Worm (Caenorhabditis elegans) whole organism, L4 larva: ENCODE data around the gene F49C12.11.
"Not testable (repeated sequence)": the region's sequence is repeated elsewhere in the genome, so short reads cannot be mapped to it uniquely, and the experiment has no call there.

Source experiments
- T20F7.1 ChIP-seq: fragments of 200-800 bp; sonication (Bioruptor generic); optimal IDR thresholded peaks from 2 replicates; lab custom pipeline; 2018; ENCODE audit warnings: mild to moderate bottlenecking, missing genetic modification characterization, missing compliant biosample characterization
- Y48G9A.11 ChIP-seq: fragments of 200-800 bp; sonication (Bioruptor generic); IDR thresholded peaks from 2 replicates; pipeline ENCODE4 v1.3.6; 2022; ENCODE audit warnings: missing genetic modification reagents, missing genetic modification characterization, missing compliant biosample characterization
- Y75B8A.6 ChIP-seq: fragments of 200-800 bp; sonication (Bioruptor generic); IDR thresholded peaks from 2 replicates; pipeline ENCODE4 v1.3.6; 2022; ENCODE audit warnings: missing genetic modification reagents, missing genetic modification characterization, missing compliant biosample characterization
- ZK337.2 ChIP-seq: fragments of 200-800 bp; sonication (Bioruptor generic); IDR thresholded peaks from 2 replicates; pipeline ENCODE4 v1.3.6; 2022; ENCODE audit warnings: missing genetic modification reagents, missing genetic modification characterization, missing compliant biosample characterization
- ZK546.5 ChIP-seq, 2 experiments: sonication (generic microtip); optimal IDR thresholded peaks; 2 replicates each; lab custom pipeline; 2017; ENCODE audit warnings: missing biosample characterization in 2 of 2, missing genetic modification characterization in 2 of 2
- aha-1 ChIP-seq: fragments of 150-350 bp; peaks from one replicate; lab custom pipeline; 2014; ENCODE audit warnings: missing biosample characterization, missing genetic modification characterization
- ama-1 ChIP-seq: fragments of 150-350 bp; optimal IDR thresholded peaks from 2 replicates; lab custom pipeline; 2014; ENCODE audit warnings: inconsistent platforms, mixed read lengths
- ctbp-1 ChIP-seq: fragments of 200-800 bp; sonication (Bioruptor generic); IDR thresholded peaks from 2 replicates; pipeline ENCODE4 v1.3.6; 2022; ENCODE audit warnings: missing genetic modification reagents, missing genetic modification characterization, missing compliant biosample characterization
- daf-16 ChIP-seq, 3 experiments: sonication (generic microtip); optimal IDR thresholded peaks; 2 replicates each; lab custom pipeline; 2016 to 2017; ENCODE audit warnings: missing genetic modification characterization in 3 of 3, missing genetic modification reagents in 3 of 3, mild to moderate bottlenecking in 2 of 3, missing compliant biosample characterization in 2 of 3, missing biosample characterization in 1 of 3, moderate library complexity in 1 of 3
- dmd-9 ChIP-seq: fragments of 200-800 bp; sonication (Bioruptor generic); IDR thresholded peaks from 2 replicates; pipeline ENCODE4 v1.3.6; 2022; ENCODE audit warnings: missing genetic modification reagents, missing genetic modification characterization, missing compliant biosample characterization
- dve-1 ChIP-seq: sonication (generic microtip); optimal IDR thresholded peaks from 2 replicates; lab custom pipeline; 2017; ENCODE audit warnings: antibody characterized with exemption, mild to moderate bottlenecking, missing genetic modification characterization, missing compliant biosample characterization; ENCODE audit not compliant: insufficient read depth
- egl-27 ChIP-seq: sonication (generic microtip); optimal IDR thresholded peaks from 3 replicates; lab custom pipeline; 2017; ENCODE audit warnings: missing biosample characterization, missing genetic modification reagents, missing genetic modification characterization
- fkh-10 ChIP-seq: fragments of 150-350 bp; optimal IDR thresholded peaks from 2 replicates; lab custom pipeline; 2014; ENCODE audit warnings: missing biosample characterization, missing genetic modification reagents, missing genetic modification characterization
- fos-1 ChIP-seq: fragments of 150-350 bp; optimal IDR thresholded peaks from 2 replicates; lab custom pipeline; 2014; ENCODE audit warnings: missing biosample characterization, missing genetic modification characterization
- gei-8 ChIP-seq: fragments of 200-800 bp; sonication (Bioruptor generic); optimal IDR thresholded peaks from 2 replicates; lab custom pipeline; 2018; ENCODE audit warnings: mild to moderate bottlenecking, missing genetic modification characterization, missing compliant biosample characterization
- hlh-11 ChIP-seq: fragments of 200-800 bp; sonication (Bioruptor generic); optimal IDR thresholded peaks from 2 replicates; lab custom pipeline; 2018; ENCODE audit warnings: mild to moderate bottlenecking, missing genetic modification characterization, missing compliant biosample characterization
- hlh-30 ChIP-seq: sonication (generic microtip); optimal IDR thresholded peaks from 2 replicates; lab custom pipeline; 2017; ENCODE audit warnings: antibody characterized with exemption, mild to moderate bottlenecking, missing genetic modification characterization, missing compliant biosample characterization; ENCODE audit not compliant: insufficient read depth
- lin-1 ChIP-seq: fragments of 200-800 bp; sonication (Bioruptor generic); IDR thresholded peaks from 2 replicates; pipeline ENCODE4 v1.3.6; 2022; ENCODE audit warnings: missing genetic modification reagents, missing genetic modification characterization, missing compliant biosample characterization
- lin-13 ChIP-seq: fragments of 150-350 bp; optimal IDR thresholded peaks from 2 replicates; lab custom pipeline; 2014; ENCODE audit warnings: missing biosample characterization, missing genetic modification reagents, missing genetic modification characterization
- lin-29 ChIP-seq: fragments of 200-800 bp; sonication (Bioruptor generic); IDR thresholded peaks from 2 replicates; pipeline ENCODE4 v1.3.6; 2022; ENCODE audit warnings: missing genetic modification reagents, missing genetic modification characterization, missing compliant biosample characterization
- lin-39 ChIP-seq: fragments of 150-350 bp; optimal IDR thresholded peaks from 2 replicates; lab custom pipeline; 2014; ENCODE audit warnings: missing biosample characterization, missing genetic modification reagents, missing genetic modification characterization
- madf-5 ChIP-seq, 2 experiments: fragments of 200-800 bp; sonication (Bioruptor generic); IDR thresholded peaks; 2 replicates each; pipeline ENCODE4 v1.3.6; 2022; ENCODE audit warnings: missing compliant biosample characterization in 2 of 2, missing genetic modification characterization in 2 of 2
- mdl-1 ChIP-seq, 2 experiments: fragments of 150-350 bp in 1 of 2; sonication (generic microtip) in 1 of 2; optimal IDR thresholded peaks; 2 replicates each; lab custom pipeline; 2014 to 2017; ENCODE audit warnings: missing biosample characterization in 2 of 2, missing genetic modification characterization in 2 of 2
- mxl-2 ChIP-seq: fragments of 200-800 bp; sonication (Bioruptor generic); conservative IDR thresholded peaks from 2 replicates; pipeline ENCODE4 v1.3.6; 2022; ENCODE audit warnings: missing genetic modification reagents, missing genetic modification characterization, missing compliant biosample characterization
- nhr-102 ChIP-seq: sonication (generic microtip); optimal IDR thresholded peaks from 2 replicates; lab custom pipeline; 2016; ENCODE audit warnings: mild to moderate bottlenecking, missing genetic modification characterization, moderate library complexity, missing compliant biosample characterization
- nhr-11 ChIP-seq: fragments of 150-350 bp; optimal IDR thresholded peaks from 2 replicates; lab custom pipeline; 2014; ENCODE audit warnings: missing biosample characterization, missing genetic modification characterization
- nhr-111 ChIP-seq: fragments of 200-800 bp; sonication (Bioruptor generic); optimal IDR thresholded peaks from 2 replicates; lab custom pipeline; 2018; ENCODE audit warnings: mild to moderate bottlenecking, missing genetic modification characterization, missing compliant biosample characterization
- nhr-237 ChIP-seq: sonication (generic microtip); optimal IDR thresholded peaks from 2 replicates; lab custom pipeline; 2017; ENCODE audit warnings: missing biosample characterization, missing genetic modification characterization
- nhr-25 ChIP-seq: sonication (generic microtip); optimal IDR thresholded peaks from 2 replicates; lab custom pipeline; 2017; ENCODE audit warnings: missing genetic modification characterization, mild to moderate bottlenecking, missing compliant biosample characterization, antibody characterized with exemption, moderate library complexity, borderline replicate concordance; ENCODE audit not compliant: insufficient read depth
- nhr-28 ChIP-seq: fragments of 150-350 bp; optimal IDR thresholded peaks from 2 replicates; lab custom pipeline; 2014; ENCODE audit warnings: missing biosample characterization, missing genetic modification characterization
- nhr-48 ChIP-seq: sonication (generic microtip); optimal IDR thresholded peaks from 2 replicates; lab custom pipeline; 2016; ENCODE audit warnings: mild to moderate bottlenecking, missing genetic modification characterization, missing compliant biosample characterization
- nhr-76 ChIP-seq: fragments of 150-350 bp; optimal IDR thresholded peaks from 2 replicates; lab custom pipeline; 2014; ENCODE audit warnings: missing biosample characterization, missing genetic modification characterization
- nhr-77 ChIP-seq: fragments of 150-350 bp; optimal IDR thresholded peaks from 2 replicates; lab custom pipeline; 2014; ENCODE audit warnings: missing biosample characterization, missing genetic modification characterization
- pha-4 ChIP-seq, 2 experiments: fragments of 150-350 bp in 1 of 2; fragments of 200-800 bp in 1 of 2; sonication (Bioruptor generic) in 1 of 2; IDR thresholded peaks in 1 of 2; optimal IDR thresholded peaks in 1 of 2; 2 replicates each; pipeline versions ENCODE4 v1.3.6 to Lab custom; 2014 to 2022; ENCODE audit warnings: missing genetic modification characterization in 2 of 2, missing genetic modification reagents in 2 of 2, missing biosample characterization in 1 of 2, missing compliant biosample characterization in 1 of 2
- php-3 ChIP-seq: fragments of 200-800 bp; sonication (Bioruptor generic); IDR thresholded peaks from 2 replicates; pipeline ENCODE4 v1.3.6; 2022; ENCODE audit warnings: missing genetic modification reagents, missing genetic modification characterization, missing compliant biosample characterization
- pqm-1 ChIP-seq: sonication (generic microtip); optimal IDR thresholded peaks from 2 replicates; lab custom pipeline; 2017; ENCODE audit warnings: missing biosample characterization, missing genetic modification characterization
- rbr-2 ChIP-seq: sonication (generic microtip); optimal IDR thresholded peaks from 2 replicates; lab custom pipeline; 2016; ENCODE audit warnings: missing genotype, missing genetic modification characterization, missing compliant biosample characterization
- set-16 ChIP-seq: fragments of 200-800 bp; sonication (Bioruptor generic); IDR thresholded peaks from 2 replicates; pipeline ENCODE4 v1.3.6; 2022; ENCODE audit warnings: missing genetic modification reagents, missing genetic modification characterization, missing compliant biosample characterization
- skn-1 ChIP-seq: fragments of 150-350 bp; optimal IDR thresholded peaks from 2 replicates; lab custom pipeline; 2014; ENCODE audit warnings: missing biosample characterization, missing genetic modification characterization
- spr-3 ChIP-seq: fragments of 200-800 bp; sonication (Bioruptor generic); optimal IDR thresholded peaks from 2 replicates; lab custom pipeline; 2018; ENCODE audit warnings: mild to moderate bottlenecking, missing genetic modification characterization, missing compliant biosample characterization
- zfp-2 ChIP-seq: sonication (generic microtip); optimal IDR thresholded peaks from 2 replicates; lab custom pipeline; 2016; ENCODE audit warnings: mild to moderate bottlenecking, missing genetic modification characterization, missing compliant biosample characterization
- zfp-3 ChIP-seq: fragments of 200-800 bp; sonication (Bioruptor generic); conservative IDR thresholded peaks from 2 replicates; pipeline ENCODE4 v1.3.6; 2022; ENCODE audit warnings: missing genetic modification reagents, missing genetic modification characterization, missing compliant biosample characterization
- ztf-7 ChIP-seq: fragments of 150-350 bp; optimal IDR thresholded peaks from 2 replicates; lab custom pipeline; 2014; ENCODE audit warnings: missing biosample characterization, missing genetic modification characterization

Gene F49C12.11

ce11 chrIV:9308975-9309374 lies 10.2 kb upstream of the F49C12.11 start, which contains the start of gene F49C12.6:
Gene F49C12.6 (minus strand): TSS chrIV:9309075.
- TF ChIP-seq hlh-30 (tag; lab: Kevin White, UChicago), result no peak
- no peak for TF ChIP-seq nhr-102 (tag; lab: Kevin White, UChicago)
- TF ChIP-seq nhr-237 (tag; lab: Kevin White, UChicago), result no peak
- no peak for TF ChIP-seq lin-29
- TF ChIP-seq nhr-76 (tag; lab: Kevin White, UChicago), result no peak
- no peak for TF ChIP-seq egl-27 (tag; lab: Kevin White, UChicago)
- TF ChIP-seq nhr-11 (tag; lab: Kevin White, UChicago), result no peak
- no peak for TF ChIP-seq zfp-3
- no peak for TF ChIP-seq ZK337.2 (GFP tag; lab: Robert Waterston, UW)
- TF ChIP-seq ama-1 (lab: Kevin White, UChicago), result no peak

- peak; percentile 74 for TF ChIP-seq nhr-77 (tag; lab: Kevin White, UChicago)
- TF ChIP-seq php-3 (GFP tag; lab: Robert Waterston, UW), result 0 out of 2 replicates have a peak, but pooled peaks have one; percentile 32
- peak; percentile 44 for TF ChIP-seq pqm-1
- peak in 1 of 2 experiments; percentile 43 for TF ChIP-seq mdl-1 (tag; optimal IDR thresholded peaks at IDR 0.05; lab: Kevin White, UChicago)
- TF ChIP-seq ZK337.2 (GFP tag; lab: Robert Waterston, UW), result no peak
- TF ChIP-seq nhr-28 (tag; lab: Kevin White, UChicago), result peak; percentile 71
- TF ChIP-seq lin-1, result peak; percentile 20; the same call in 1 of the 2 replicates
- peak; percentile 91 for TF ChIP-seq aha-1 (tag; lab: Kevin White, UChicago)
- peak; percentile 13 for TF ChIP-seq T20F7.1 (GFP tag; lab: Kevin White, UChicago)
- TF ChIP-seq daf-16 (GFP tag; optimal IDR thresholded peaks at IDR 0.05; lab: Kevin White, UChicago), result no peak
- peak; percentile 62 for TF ChIP-seq daf-16 (tag; optimal IDR thresholded peaks at IDR 0.05; lab: Kevin White, UChicago)
- TF ChIP-seq fos-1, result no peak
- no peak for TF ChIP-seq skn-1
- TF ChIP-seq hlh-11, result peak; percentile 57
- no peak for TF ChIP-seq nhr-111 (GFP tag; lab: Kevin White, UChicago)
Observed at ce11 chrIV:9310935-9311566, 8.1 kb upstream of the F49C12.11 start.

- TF ChIP-seq fkh-10 (GFP tag; lab: Kevin White, UChicago); mxl-2 (GFP tag; lab: Robert Waterston, UW); Y75B8A.6: not testable (repeated sequence)
Observed at ce11 chrIV:9312827-9313226, 6.4 kb upstream of the F49C12.11 start, which contains the start of gene F49C12.7. Gene F49C12.7 (minus strand): TSS chrIV:9312927.

- no peak for TF ChIP-seq Y48G9A.11
- TF ChIP-seq zfp-2 (tag; lab: Kevin White, UChicago), result no peak
- peak; percentile 19 for TF ChIP-seq dve-1
- TF ChIP-seq lin-39 (tag; lab: Kevin White, UChicago), result no peak
- no peak for TF ChIP-seq gei-8 (GFP tag; lab: Kevin White, UChicago)
- peak; percentile 30 for TF ChIP-seq hlh-11
- no peak for TF ChIP-seq lin-13 (GFP tag; lab: Kevin White, UChicago)
- no peak for TF ChIP-seq spr-3 (GFP tag; lab: Kevin White, UChicago)
- TF ChIP-seq nhr-102 (tag; lab: Kevin White, UChicago), result no peak
- 0 out of 2 replicates have a peak, but pooled peaks have one; percentile 9 for TF ChIP-seq ctbp-1 (GFP tag; lab: Robert Waterston, UW)
- TF ChIP-seq set-16 (GFP tag; lab: Robert Waterston, UW), result no peak
- no peak for TF ChIP-seq nhr-25 (tag; lab: Kevin White, UChicago)
- TF ChIP-seq T20F7.1 (GFP tag; lab: Kevin White, UChicago), result peak; percentile 3
- TF ChIP-seq pha-4 (GFP tag; IDR thresholded peaks at IDR 0.05; lab: Robert Waterston, UW), result no peak
- no peak for TF ChIP-seq pha-4 (tag; optimal IDR thresholded peaks at IDR 0.05; lab: Kevin White, UChicago)
- TF ChIP-seq ZK546.5 (tag; optimal IDR thresholded peaks at IDR 0.05; lab: Kevin White, UChicago), result no peak
- TF ChIP-seq madf-5 (GFP tag; IDR thresholded peaks at IDR 0.05; lab: Robert Waterston, UW), result no peak
- no peak for TF ChIP-seq aha-1 (tag; lab: Kevin White, UChicago)
- peak; percentile 19 for TF ChIP-seq rbr-2 (tag; lab: Kevin White, UChicago)
- peak; percentile 19 for TF ChIP-seq fkh-10 (GFP tag; lab: Kevin White, UChicago)
- no peak for TF ChIP-seq ztf-7 (tag; lab: Kevin White, UChicago)
- no peak for TF ChIP-seq nhr-48 (tag; lab: Kevin White, UChicago)
- no peak for TF ChIP-seq dmd-9 (GFP tag; lab: Robert Waterston, UW)
Observed at ce11 chrIV:9316068-9316681, 3.0 kb upstream of the F49C12.11 start, which contains the start of the genes F49C12.9 and rpn-7. Gene F49C12.9 (minus strand): TSS chrIV:9316215. Gene rpn-7 (plus strand): TSS chrIV:9316631.
